Fruit fly (Drosophila melanogaster) whole organism, embryonic: ENCODE results near the gene Fer3HCH.

Source experiments
- Adf1 ChIP-seq: fragments of 200-800 bp; sonication (Bioruptor generic); IDR thresholded peaks from 2 replicates; pipeline ENCODE4 v1.3.6; 2022; ENCODE audit warnings: missing biosample characterization, missing genetic modification characterization
- Asciz ChIP-seq: fragments of 200-800 bp; sonication (Bioruptor generic); optimal IDR thresholded peaks from 2 replicates; lab custom pipeline; 2017; ENCODE audit warnings: missing biosample characterization, mild to moderate bottlenecking, missing genetic modification characterization, missing genetic modification reagents
- Bgb ChIP-seq: fragments of 200-800 bp; sonication (Bioruptor generic); IDR thresholded peaks from 2 replicates; pipeline ENCODE4 v1.3.6; 2022; ENCODE audit warnings: missing biosample characterization, missing genetic modification characterization; ENCODE audit not compliant: partially characterized antibody
- CG10267 ChIP-seq: fragments of 200-800 bp; sonication (Bioruptor generic); optimal IDR thresholded peaks from 2 replicates; lab custom pipeline; 2018; ENCODE audit warnings: missing biosample characterization, mild to moderate bottlenecking, missing genetic modification characterization, moderate library complexity
- CG13287 ChIP-seq: fragments of 200-800 bp; sonication (Bioruptor generic); IDR thresholded peaks from 2 replicates; pipeline ENCODE4 v1.3.6; 2022; ENCODE audit warnings: missing biosample characterization, missing genetic modification characterization; ENCODE audit not compliant: partially characterized antibody
- CG13624 ChIP-seq: fragments of 200-800 bp; sonication (Bioruptor generic); optimal IDR thresholded peaks from 2 replicates; lab custom pipeline; 2016; ENCODE audit warnings: missing biosample characterization, missing genetic modification characterization
- CG1602 ChIP-seq: fragments of 200-800 bp; sonication (Bioruptor generic); optimal IDR thresholded peaks from 3 replicates; lab custom pipeline; 2016; ENCODE audit warnings: missing biosample characterization, missing genetic modification characterization
- CG1603 ChIP-seq: fragments of 200-800 bp; sonication (Bioruptor generic); optimal IDR thresholded peaks from 2 replicates; lab custom pipeline; 2019; ENCODE audit warnings: missing biosample characterization, mild to moderate bottlenecking, missing genetic modification characterization, moderate library complexity
- CG1792 ChIP-seq: fragments of 200-800 bp; sonication (Bioruptor generic); optimal IDR thresholded peaks from 2 replicates; lab custom pipeline; 2016; ENCODE audit warnings: missing biosample characterization, missing genetic modification characterization
- CG1832 ChIP-seq: fragments of 200-800 bp; sonication (Bioruptor generic); optimal IDR thresholded peaks from 2 replicates; lab custom pipeline; 2017; ENCODE audit warnings: missing biosample characterization, mild to moderate bottlenecking, missing genetic modification characterization, inconsistent platforms
- CG42726 ChIP-seq: fragments of 200-800 bp; sonication (Bioruptor generic); IDR thresholded peaks from 2 replicates; pipeline ENCODE4 v1.3.6; 2022; ENCODE audit warnings: missing biosample characterization, missing genetic modification characterization; ENCODE audit not compliant: partially characterized antibody
- CG4282 ChIP-seq: fragments of 200-800 bp; sonication (Bioruptor generic); optimal IDR thresholded peaks from 2 replicates; lab custom pipeline; 2016; ENCODE audit warnings: missing biosample characterization, missing genetic modification characterization
- CG4820 ChIP-seq: fragments of 200-800 bp; sonication (Bioruptor generic); optimal IDR thresholded peaks from 3 replicates; lab custom pipeline; 2016; ENCODE audit warnings: missing biosample characterization, missing genetic modification characterization
- CG7963 ChIP-seq: fragments of 200-800 bp; sonication (Bioruptor generic); IDR thresholded peaks from 3 replicates; pipeline ENCODE4 v1.3.6; 2022; ENCODE audit warnings: missing biosample characterization, missing genetic modification characterization; ENCODE audit not compliant: partially characterized antibody
- CG8359 ChIP-seq: fragments of 200-800 bp; sonication (Bioruptor generic); optimal IDR thresholded peaks from 2 replicates; lab custom pipeline; 2017; ENCODE audit warnings: missing biosample characterization, mild to moderate bottlenecking, missing genetic modification characterization, borderline replicate concordance
- CG9817 ChIP-seq: fragments of 200-800 bp; sonication (Bioruptor generic); optimal IDR thresholded peaks from 2 replicates; lab custom pipeline; 2018; ENCODE audit warnings: missing biosample characterization, mild to moderate bottlenecking, missing genetic modification characterization, moderate library complexity
- Dref ChIP-seq: fragments of 200-800 bp; sonication (Bioruptor generic); IDR thresholded peaks from 2 replicates; pipeline ENCODE4 v1.3.6; 2022; ENCODE audit warnings: missing biosample characterization, missing genetic modification characterization
- GATAe ChIP-seq: fragments of 200-800 bp; sonication (Bioruptor generic); conservative IDR thresholded peaks from 2 replicates; pipeline ENCODE4 v1.3.6; 2022; ENCODE audit warnings: missing biosample characterization, missing genetic modification characterization
- Gug ChIP-seq: fragments of 200-800 bp; sonication (Bioruptor generic); IDR thresholded peaks from 4 replicates; pipeline ENCODE4 v1.3.6; 2022; ENCODE audit warnings: missing biosample characterization, missing genetic modification characterization
- H2.0 ChIP-seq: fragments of 200-800 bp; sonication (Bioruptor generic); IDR thresholded peaks from 2 replicates; pipeline ENCODE4 v1.3.6; 2022; ENCODE audit warnings: missing biosample characterization, missing genetic modification characterization
- Hmr ChIP-seq: fragments of 200-800 bp; sonication (Bioruptor generic); optimal IDR thresholded peaks from 3 replicates; lab custom pipeline; 2017; ENCODE audit warnings: mild to moderate bottlenecking, missing biosample characterization, missing genetic modification reagents, missing genetic modification characterization
- Hr51 ChIP-seq, 2 experiments: fragments of 200-800 bp; sonication (Bioruptor generic); optimal IDR thresholded peaks; 2 replicates in 1 of 2; 3 replicates in 1 of 2; lab custom pipeline; 2016 to 2018; ENCODE audit warnings: missing biosample characterization in 2 of 2, missing genetic modification characterization in 2 of 2, mild to moderate bottlenecking in 1 of 2, moderate library complexity in 1 of 2
- Lhr ChIP-seq: fragments of 200-800 bp; sonication (Bioruptor generic); optimal IDR thresholded peaks from 3 replicates; lab custom pipeline; 2017; ENCODE audit warnings: mild to moderate bottlenecking, missing biosample characterization, missing genetic modification reagents, missing genetic modification characterization
- MBD-R2 ChIP-seq: fragments of 200-800 bp; sonication (Bioruptor generic); IDR thresholded peaks from 2 replicates; pipeline ENCODE4 v1.3.6; 2022; ENCODE audit warnings: missing biosample characterization, missing genetic modification characterization
- Med ChIP-seq: fragments of 200-800 bp; sonication (Bioruptor generic); peaks from one replicate; lab custom pipeline; 2016; ENCODE audit warnings: missing biosample characterization, missing genetic modification characterization, mild to moderate bottlenecking, inconsistent platforms, moderate library complexity
- NC2β ChIP-seq: fragments of 200-800 bp; sonication (Bioruptor generic); optimal IDR thresholded peaks from 2 replicates; lab custom pipeline; 2016; ENCODE audit warnings: missing biosample characterization, missing genetic modification characterization
- Opbp ChIP-seq: fragments of 200-800 bp; sonication (Bioruptor generic); IDR thresholded peaks from 3 replicates; pipeline ENCODE4 v1.3.6; 2022; ENCODE audit warnings: missing biosample characterization, missing genetic modification characterization; ENCODE audit not compliant: partially characterized antibody
- PHDP ChIP-seq: fragments of 200-800 bp; sonication (Bioruptor generic); optimal IDR thresholded peaks from 3 replicates; lab custom pipeline; 2018; ENCODE audit warnings: missing biosample characterization, mild to moderate bottlenecking, missing genetic modification characterization, moderate library complexity
- Ravus ChIP-seq: fragments of 200-800 bp; sonication (Bioruptor generic); IDR thresholded peaks from 2 replicates; pipeline ENCODE4 v1.3.6; 2022; ENCODE audit warnings: missing biosample characterization, missing genetic modification characterization
- Trl ChIP-seq, 3 experiments: fragments of >200 bp in 2 of 3; fragments of 200-800 bp in 1 of 3; sonication (Bioruptor generic) in 1 of 3; optimal IDR thresholded peaks; 2 replicates in 1 of 3; 3 replicates in 2 of 3; lab custom pipeline; 2016 to 2017; ENCODE audit warnings: missing biosample characterization in 1 of 3, missing genetic modification characterization in 1 of 3
- abd-A ChIP-seq: fragments of 200-800 bp; sonication (Bioruptor generic); optimal IDR thresholded peaks from 3 replicates; lab custom pipeline; 2019; ENCODE audit warnings: missing biosample characterization, mild to moderate bottlenecking, missing genetic modification characterization, moderate library complexity
- amos ChIP-seq: fragments of 200-800 bp; sonication (Bioruptor generic); IDR thresholded peaks from 2 replicates; pipeline ENCODE4 v1.3.6; 2022; ENCODE audit warnings: missing biosample characterization, missing genetic modification characterization; ENCODE audit not compliant: partially characterized antibody
- dmrt99B ChIP-seq: fragments of 200-800 bp; sonication (Bioruptor generic); optimal IDR thresholded peaks from 2 replicates; lab custom pipeline; 2018; ENCODE audit warnings: missing biosample characterization, mild to moderate bottlenecking, missing genetic modification characterization, moderate library complexity
- dpn ChIP-seq, 2 experiments: fragments of 200-800 bp; sonication (Bioruptor generic); optimal IDR thresholded peaks; 3 replicates each; lab custom pipeline; 2016; ENCODE audit warnings: missing biosample characterization in 2 of 2, missing genetic modification characterization in 2 of 2
- hbn ChIP-seq: fragments of 200-800 bp; sonication (Bioruptor generic); IDR thresholded peaks from 2 replicates; pipeline ENCODE4 v1.3.6; 2022; ENCODE audit warnings: missing biosample characterization, missing genetic modification characterization; ENCODE audit not compliant: partially characterized antibody
- hkb ChIP-seq, 2 experiments: fragments of 200-800 bp in 1 of 2; fragments of >200 bp in 1 of 2; sonication (Bioruptor generic) in 1 of 2; IDR thresholded peaks in 1 of 2; optimal IDR thresholded peaks in 1 of 2; 2 replicates each; pipeline versions ENCODE4 v1.3.6 to Lab custom; 2017 to 2022; ENCODE audit warnings: missing biosample characterization in 1 of 2, missing genetic modification characterization in 1 of 2
- klu ChIP-seq: fragments of 200-800 bp; sonication (Bioruptor generic); IDR thresholded peaks from 2 replicates; pipeline ENCODE4 v1.3.6; 2022; ENCODE audit warnings: missing biosample characterization, missing genetic modification characterization
- knrl ChIP-seq: fragments of 200-800 bp; sonication (Bioruptor generic); IDR thresholded peaks from 3 replicates; pipeline ENCODE4 v1.3.6; 2022; ENCODE audit warnings: missing biosample characterization, missing genetic modification characterization; ENCODE audit not compliant: partially characterized antibody
- lab ChIP-seq: fragments of 200-800 bp; sonication (Bioruptor generic); optimal IDR thresholded peaks from 3 replicates; lab custom pipeline; 2017; ENCODE audit warnings: missing biosample characterization, missing genetic modification characterization, mild to moderate bottlenecking, moderate library complexity, missing genetic modification reagents
- mam ChIP-seq: fragments of 200-800 bp; sonication (Bioruptor generic); optimal IDR thresholded peaks from 3 replicates; lab custom pipeline; 2016; ENCODE audit warnings: missing biosample characterization, missing genetic modification characterization
- nom ChIP-seq: fragments of 200-800 bp; sonication (Bioruptor generic); optimal IDR thresholded peaks from 2 replicates; lab custom pipeline; 2017; ENCODE audit warnings: missing biosample characterization, missing genetic modification characterization, mild to moderate bottlenecking, moderate library complexity, missing genetic modification reagents
- pnt ChIP-seq: fragments of 200-800 bp; sonication (Bioruptor generic); optimal IDR thresholded peaks from 3 replicates; lab custom pipeline; 2016; ENCODE audit warnings: missing biosample characterization, missing genetic modification characterization
- pzg ChIP-seq: fragments of 200-800 bp; sonication (Bioruptor generic); optimal IDR thresholded peaks from 3 replicates; lab custom pipeline; 2018; ENCODE audit warnings: missing biosample characterization, mild to moderate bottlenecking, missing genetic modification characterization, moderate library complexity
- ranshi ChIP-seq: fragments of 200-800 bp; sonication (Bioruptor generic); IDR thresholded peaks from 2 replicates; pipeline ENCODE4 v1.3.6; 2022; ENCODE audit warnings: missing biosample characterization, missing genetic modification characterization
- unc-4 ChIP-seq: fragments of 200-800 bp; sonication (Bioruptor generic); IDR thresholded peaks from 2 replicates; pipeline ENCODE4 v1.3.6; 2022; ENCODE audit warnings: missing biosample characterization, missing genetic modification characterization; ENCODE audit not compliant: partially characterized antibody
- zen2 ChIP-seq: fragments of 200-800 bp; sonication (Bioruptor generic); IDR thresholded peaks from 3 replicates; pipeline ENCODE4 v1.3.6; 2022; ENCODE audit warnings: missing biosample characterization, missing genetic modification characterization; ENCODE audit not compliant: partially characterized antibody

Gene Fer3HCH

dm6 chrX:13089920-13090655, 17.9 kb downstream of the Fer3HCH start, which contains the start of gene hep (continued):
- TF ChIP-seq H2.0 (GFP tag; lab: Robert Waterston, UW) (no peak), Adf1 (GFP tag; lab: Robert Waterston, UW) (0 out of 2 replicates have a peak, but pooled peaks have one; percentile 29), CG13287 (peak; percentile 75), klu (GFP tag; lab: Robert Waterston, UW) (peak; percentile 56; the same call in 1 of the 2 replicates), pnt (GFP tag; lab: Kevin White, UChicago) (no peak), mam (GFP tag; lab: Kevin White, UChicago) (no peak), Lhr (no peak), zen2 (peak; percentile 74), nom (peak; percentile 35), amos (peak; percentile 95), CG1603 (tag; lab: Kevin White, UChicago) (peak; percentile 17), CG42726 (GFP tag; lab: Robert Waterston, UW) (peak; percentile 90), dpn (GFP tag; optimal IDR thresholded peaks at IDR 0.05; lab: Kevin White, UChicago) (no peak), CG1602 (GFP tag; lab: Kevin White, UChicago) (no peak), knrl (GFP tag; lab: Robert Waterston, UW) (peak; percentile 86), Hmr (GFP tag; lab: Kevin White, UChicago) (no peak), CG4282 (GFP tag; lab: Kevin White, UChicago) (no peak), hbn (GFP tag; lab: Robert Waterston, UW) (peak; percentile 72), Trl (optimal IDR thresholded peaks at IDR 0.05; lab: Kevin White, UChicago) (peak; percentile 45 to 77), Trl (GFP tag; optimal IDR thresholded peaks at IDR 0.05; lab: Kevin White, UChicago) (no peak), ranshi (GFP tag; lab: Robert Waterston, UW) (no peak), Dref (peak; percentile 84), CG9817 (tag; lab: Kevin White, UChicago) (no peak), MBD-R2 (GFP tag; lab: Robert Waterston, UW) (no peak), Ravus (no peak), Asciz (GFP tag; lab: Kevin White, UChicago) (no peak), Hr51 (GFP tag; optimal IDR thresholded peaks at IDR 0.05; lab: Kevin White, UChicago) (no peak), pzg (peak; percentile 36), CG4820 (no peak), CG8359 (GFP tag; lab: Kevin White, UChicago) (no peak), abd-A (tag; lab: Kevin White, UChicago) (no peak), Med (peak; percentile 17), CG13624 (GFP tag; lab: Kevin White, UChicago) (no peak), PHDP (tag; lab: Kevin White, UChicago) (no peak), CG7963 (GFP tag; lab: Robert Waterston, UW) (peak; percentile 86), Opbp (GFP tag; lab: Robert Waterston, UW) (peak; percentile 93), CG1792 (GFP tag; lab: Kevin White, UChicago) (no peak), Bgb (GFP tag; lab: Robert Waterston, UW) (peak; percentile 86), Gug (GFP tag; lab: Robert Waterston, UW) (peak; percentile 31; the same call in 1 of the 4 replicates), NC2β (GFP tag; lab: Kevin White, UChicago) (no peak), GATAe (no peak), hkb (optimal IDR thresholded peaks at IDR 0.05; lab: Kevin White, UChicago) (no peak), hkb (GFP tag; IDR thresholded peaks at IDR 0.05; lab: Robert Waterston, UW) (no peak), CG1832 (GFP tag; lab: Kevin White, UChicago) (peak; percentile 69), unc-4 (GFP tag; lab: Robert Waterston, UW) (peak; percentile 76), lab (GFP tag; lab: Kevin White, UChicago) (no peak), dmrt99B (tag; lab: Kevin White, UChicago) (no peak), CG10267 (tag; lab: Kevin White, UChicago) (no peak)
